Worm (Caenorhabditis elegans) whole organism, early embryonic: Measurements from ENCODE around the gene ints-6.

Experiments
- B0310.2 ChIP-seq: sonication (generic microtip); optimal IDR thresholded peaks from 2 replicates; lab custom pipeline; 2016; ENCODE audit warnings: mild to moderate bottlenecking, missing genetic modification characterization, missing compliant biosample characterization
- F13C5.2 ChIP-seq: sonication (generic microtip); optimal IDR thresholded peaks from 2 replicates; lab custom pipeline; 2017; ENCODE audit warnings: mild to moderate bottlenecking, missing genetic modification characterization, inconsistent platforms, missing compliant biosample characterization
- aly-1 ChIP-seq: sonication (generic microtip); optimal IDR thresholded peaks from 2 replicates; lab custom pipeline; 2016; ENCODE audit warnings: missing genetic modification characterization, missing compliant biosample characterization
- ama-1 ChIP-seq: fragments of 150-350 bp; optimal IDR thresholded peaks from 2 replicates; lab custom pipeline; 2014
- ceh-13 ChIP-seq: fragments of 200-800 bp; sonication (Bioruptor generic); optimal IDR thresholded peaks from 2 replicates; lab custom pipeline; 2018; ENCODE audit warnings: mild to moderate bottlenecking, missing genetic modification characterization, missing compliant biosample characterization
- ceh-36 ChIP-seq: sonication (generic microtip); optimal IDR thresholded peaks from 2 replicates; lab custom pipeline; 2016; ENCODE audit warnings: missing genetic modification characterization, inconsistent platforms, missing compliant biosample characterization
- ets-7 ChIP-seq: sonication (generic microtip); optimal IDR thresholded peaks from 2 replicates; lab custom pipeline; 2016; ENCODE audit warnings: missing genotype, missing genetic modification characterization, missing compliant biosample characterization
- flt-1 ChIP-seq: fragments of 200-800 bp; sonication (Bioruptor generic); IDR thresholded peaks from 2 replicates; pipeline ENCODE4 v1.3.6; 2022; ENCODE audit warnings: missing genetic modification characterization, missing compliant biosample characterization
- hmbx-1 ChIP-seq: sonication (generic microtip); optimal IDR thresholded peaks from 2 replicates; lab custom pipeline; 2016; ENCODE audit warnings: mild to moderate bottlenecking, missing genetic modification characterization, missing compliant biosample characterization
- hmg-4 ChIP-seq: fragments of 200-800 bp; sonication (Bioruptor generic); optimal IDR thresholded peaks from 2 replicates; lab custom pipeline; 2018; ENCODE audit warnings: mild to moderate bottlenecking, missing genetic modification characterization, missing compliant biosample characterization
- hnd-1 ChIP-seq: sonication (generic microtip); optimal IDR thresholded peaks from 2 replicates; lab custom pipeline; 2016; ENCODE audit warnings: missing genetic modification characterization, missing compliant biosample characterization
- pes-1 ChIP-seq: fragments of 200-800 bp; sonication (Bioruptor generic); IDR thresholded peaks from 2 replicates; pipeline ENCODE4 v1.3.6; 2022; ENCODE audit warnings: missing genetic modification reagents, missing genetic modification characterization, missing compliant biosample characterization
- scrt-1 ChIP-seq: fragments of 200-800 bp; sonication (Bioruptor generic); IDR thresholded peaks from 2 replicates; pipeline ENCODE4 v1.3.6; 2022; ENCODE audit warnings: missing genetic modification characterization, missing compliant biosample characterization
- sea-1 ChIP-seq: fragments of 200-800 bp; sonication (Bioruptor generic); conservative IDR thresholded peaks from 2 replicates; pipeline ENCODE4 v1.3.6; 2022; ENCODE audit warnings: missing genetic modification characterization, missing compliant biosample characterization
- tbx-11 ChIP-seq: fragments of 200-800 bp; sonication (Bioruptor generic); IDR thresholded peaks from 2 replicates; pipeline ENCODE4 v1.3.6; 2022; ENCODE audit warnings: missing genetic modification characterization, missing compliant biosample characterization
- tbx-37 ChIP-seq: fragments of 200-800 bp; sonication (Bioruptor generic); conservative IDR thresholded peaks from 2 replicates; pipeline ENCODE4 v1.3.6; 2022; ENCODE audit warnings: missing genetic modification reagents, missing genetic modification characterization, missing compliant biosample characterization
- tra-4 ChIP-seq: sonication (generic microtip); optimal IDR thresholded peaks from 2 replicates; lab custom pipeline; 2017; ENCODE audit warnings: missing genetic modification characterization, missing compliant biosample characterization

ints-6 gene

DNA sequence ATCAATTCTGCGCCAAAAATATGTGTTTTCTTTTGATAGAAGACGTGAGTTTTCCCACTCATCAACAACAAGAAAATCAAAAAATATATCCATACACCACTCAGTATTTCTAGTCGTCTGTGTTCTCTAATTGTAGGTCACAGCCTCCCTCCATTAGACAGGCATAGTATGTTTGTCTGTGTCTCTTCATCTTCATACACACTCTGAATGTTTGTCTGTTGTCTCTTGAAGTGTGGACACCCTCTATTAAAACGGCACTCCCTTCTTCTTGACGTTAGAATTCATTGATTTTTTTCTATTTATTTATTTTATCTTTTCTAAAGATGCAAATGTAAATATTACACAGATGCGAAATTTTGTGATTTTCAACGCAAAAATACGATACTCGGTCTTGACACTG lies 45.8 kb downstream of the ints-6 start:
- TF ChIP-seq hmg-4 (GFP tag; lab: Kevin White, UChicago) (no peak), ceh-13 (GFP tag; lab: Kevin White, UChicago) (no peak), hmbx-1 (tag; lab: Kevin White, UChicago) (no peak)

DNA sequence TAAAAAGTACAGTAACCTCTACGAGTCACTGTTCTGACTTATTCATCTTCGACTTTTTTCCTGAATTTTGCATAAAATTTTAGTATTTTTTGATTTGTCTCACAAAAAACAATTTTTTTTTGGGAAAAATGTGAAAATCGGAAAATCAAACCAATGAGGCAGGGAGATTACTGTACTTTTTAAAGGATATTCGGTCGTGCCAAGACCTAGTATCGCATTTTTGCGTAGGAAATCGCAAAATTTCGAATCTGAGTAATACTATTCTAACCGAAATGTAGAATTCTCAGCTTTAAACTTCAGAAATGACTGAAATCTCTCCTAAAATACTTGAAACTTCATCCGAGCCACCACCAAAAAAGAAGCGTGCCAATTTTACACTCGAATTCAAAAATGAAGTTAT lies 46.2 kb downstream of the ints-6 start, which contains the start of gene F21D5.4:
Gene F21D5.4 (plus strand): TSS at position 301 of the 400 bp plus-strand sequence.
- no peak for TF ChIP-seq B0310.2 (tag; lab: Kevin White, UChicago)

ce11 chrIV:8739294-8739693 lies 47.7 kb downstream of the ints-6 start, which contains the start of gene F21D5.5:
Gene F21D5.5, minus strand, starts transcription at chrIV:8739394.
- TF ChIP-seq pes-1 (GFP tag; lab: Robert Waterston, UW): no peak
- no peak for TF ChIP-seq tra-4 (tag; lab: Kevin White, UChicago)
- no peak for TF ChIP-seq ama-1 (lab: Kevin White, UChicago)
- TF ChIP-seq scrt-1 (GFP tag; lab: Robert Waterston, UW): no peak
- no peak for TF ChIP-seq F13C5.2
- no peak for TF ChIP-seq sea-1 (GFP tag; lab: Robert Waterston, UW)
- no peak for TF ChIP-seq hnd-1 (tag; lab: Kevin White, UChicago)
- TF ChIP-seq tbx-11 (GFP tag; lab: Robert Waterston, UW): no peak
- no peak for TF ChIP-seq flt-1
- no peak for TF ChIP-seq ceh-36
- no peak for TF ChIP-seq ceh-13 (GFP tag; lab: Kevin White, UChicago)
- TF ChIP-seq hmg-4 (GFP tag; lab: Kevin White, UChicago): no peak
- TF ChIP-seq tbx-37 (GFP tag; lab: Robert Waterston, UW): no peak

DNA sequence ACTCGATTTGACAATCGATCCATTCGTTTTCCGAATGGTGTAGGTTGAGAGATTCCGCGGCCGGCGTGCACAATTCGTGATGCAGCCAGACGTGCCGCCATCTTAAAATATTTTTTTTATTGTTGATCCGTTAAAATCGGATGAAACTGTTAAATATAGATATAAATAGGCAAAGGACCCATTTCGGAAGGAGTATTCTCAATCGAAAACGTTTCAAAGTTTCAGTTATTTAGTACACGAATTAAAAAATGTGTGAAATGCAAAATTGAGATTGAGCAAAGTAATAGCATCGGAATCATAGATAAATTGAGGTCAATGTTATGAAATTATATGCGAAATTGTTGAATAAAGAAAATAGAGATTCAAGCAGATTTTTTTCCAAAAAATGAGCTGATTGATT lies 48.4 kb downstream of the ints-6 start, which contains the start of gene mrps-33:
Gene mrps-33 (minus strand): TSS at position 101 of the 400 bp plus-strand sequence.
- TF ChIP-seq aly-1 (tag; lab: Kevin White, UChicago) (no peak), pes-1 (GFP tag; lab: Robert Waterston, UW) (no peak), F13C5.2 (no peak), ama-1 (lab: Kevin White, UChicago) (no peak), hmbx-1 (tag; lab: Kevin White, UChicago) (no peak), tbx-37 (GFP tag; lab: Robert Waterston, UW) (no peak), tbx-11 (GFP tag; lab: Robert Waterston, UW) (no peak), B0310.2 (tag; lab: Kevin White, UChicago) (no peak), ceh-36 (no peak), flt-1 (no peak), hmg-4 (GFP tag; lab: Kevin White, UChicago) (no peak), ceh-13 (GFP tag; lab: Kevin White, UChicago) (no peak), sea-1 (GFP tag; lab: Robert Waterston, UW) (no peak), scrt-1 (GFP tag; lab: Robert Waterston, UW) (no peak), ets-7 (tag; lab: Kevin White, UChicago) (no peak), hnd-1 (tag; lab: Kevin White, UChicago) (no peak), tra-4 (tag; lab: Kevin White, UChicago) (no peak)

DNA sequence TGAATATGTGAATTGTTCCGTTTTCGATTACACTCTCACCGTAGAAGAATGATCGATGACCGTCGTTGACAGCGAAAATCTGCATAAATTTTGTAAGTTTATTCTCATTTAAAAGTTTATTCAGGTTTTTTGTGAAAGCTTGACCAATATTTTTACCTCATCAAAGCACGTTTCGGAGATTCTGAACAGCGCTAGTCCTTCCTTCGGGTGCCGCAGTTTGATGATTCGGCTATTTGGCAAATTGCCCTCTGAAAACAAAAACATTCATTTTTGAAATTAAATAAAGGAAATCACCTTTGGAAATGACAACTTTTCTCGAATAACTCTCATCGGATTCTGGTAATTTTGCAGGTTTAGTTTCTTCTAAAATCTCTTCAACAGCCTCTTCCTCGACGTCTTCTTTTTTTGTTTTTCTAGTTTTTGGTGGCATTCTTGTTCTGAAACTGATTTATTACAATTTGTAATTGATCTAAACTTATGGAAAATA lies 49.5 kb downstream of the ints-6 start, which contains the start of gene F21D5.6:
Gene F21D5.6 (minus strand): TSS at position 437 of the 487 bp plus-strand sequence.
- TF ChIP-seq hnd-1 (tag; lab: Kevin White, UChicago) (no peak), ets-7 (tag; lab: Kevin White, UChicago) (no peak), ceh-13 (GFP tag; lab: Kevin White, UChicago) (no peak), scrt-1 (GFP tag; lab: Robert Waterston, UW) (no peak), ceh-36 (no peak), B0310.2 (tag; lab: Kevin White, UChicago) (no peak), tbx-37 (GFP tag; lab: Robert Waterston, UW) (no peak), sea-1 (GFP tag; lab: Robert Waterston, UW) (no peak), hmg-4 (GFP tag; lab: Kevin White, UChicago) (no peak), ama-1 (lab: Kevin White, UChicago) (no peak), pes-1 (GFP tag; lab: Robert Waterston, UW) (no peak), F13C5.2 (no peak), tra-4 (tag; lab: Kevin White, UChicago) (no peak), aly-1 (tag; lab: Kevin White, UChicago) (no peak), tbx-11 (GFP tag; lab: Robert Waterston, UW) (no peak), hmbx-1 (tag; lab: Kevin White, UChicago) (no peak)

DNA sequence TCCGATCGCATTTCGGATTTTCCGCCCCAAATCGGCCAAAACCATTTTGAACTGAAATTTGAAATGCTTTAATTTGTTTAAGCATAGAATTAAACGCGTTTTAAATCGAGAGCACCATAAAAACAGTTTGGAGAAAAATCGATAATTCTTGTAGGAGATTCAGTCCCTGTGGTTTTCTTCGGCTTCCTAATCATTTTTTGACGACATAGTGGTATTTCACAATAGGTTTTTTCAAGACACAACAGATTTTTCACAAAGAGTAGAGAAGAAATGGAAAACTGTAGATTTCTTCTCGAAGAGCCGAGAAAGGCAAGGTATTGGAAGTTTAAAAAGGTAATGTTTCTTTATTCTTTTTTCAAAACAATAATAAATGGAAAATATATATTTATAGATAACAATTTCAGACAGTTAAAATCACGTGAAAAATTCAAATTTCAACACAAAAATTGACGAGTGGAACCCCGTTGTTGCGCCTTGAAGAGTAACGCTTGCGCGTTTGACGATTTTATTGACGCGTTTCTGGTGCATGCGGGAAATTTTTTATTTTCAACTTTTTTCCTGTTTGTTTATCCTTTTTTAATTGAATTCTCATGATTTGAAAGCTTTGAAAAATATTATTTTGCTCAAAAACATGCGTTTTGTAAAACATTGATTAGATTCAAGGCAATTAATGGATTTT lies 52.2 kb downstream of the ints-6 start, which contains the start of gene F21D5.7:
Gene F21D5.7 (minus strand): TSS at position 51 of the 679 bp plus-strand sequence.
- no peak for TF ChIP-seq ama-1 (lab: Kevin White, UChicago)
- TF ChIP-seq F13C5.2: peak; percentile 43

ce11 chrIV:8745591-8746302 lies 54.2 kb downstream of the ints-6 start, which contains the start of the genes F20C5.7 and parg-1:
Gene F20C5.7, minus strand, starts transcription at chrIV:8745691.
Gene parg-1, plus strand, starts transcription at chrIV:8746252.
- no peak for TF ChIP-seq B0310.2 (tag; lab: Kevin White, UChicago)
- TF ChIP-seq tbx-11 (GFP tag; lab: Robert Waterston, UW): no peak
- no peak for TF ChIP-seq hnd-1 (tag; lab: Kevin White, UChicago)
- no peak for TF ChIP-seq ets-7 (tag; lab: Kevin White, UChicago)
- no peak for TF ChIP-seq sea-1 (GFP tag; lab: Robert Waterston, UW)
- no peak for TF ChIP-seq ceh-36
- no peak for TF ChIP-seq hmbx-1 (tag; lab: Kevin White, UChicago)
- no peak for TF ChIP-seq scrt-1 (GFP tag; lab: Robert Waterston, UW)
- no peak for TF ChIP-seq F13C5.2
- no peak for TF ChIP-seq tra-4 (tag; lab: Kevin White, UChicago)
- TF ChIP-seq aly-1 (tag; lab: Kevin White, UChicago): no peak
